Worm (Caenorhabditis elegans): Measurements from ENCODE around the gene C04E12.4.

C04E12.4 gene

ce11 chrV:3332023-3332422, 30.6 kb upstream of the C04E12.4 start, which contains the start of gene C17B7.9:
C17B7.9 (minus strand) TSS chrV:3332123.
- TF ChIP-seq tra-4 (tag; optimal IDR thresholded peaks at IDR 0.05) (no peak), B0310.2 (tag; optimal IDR thresholded peaks at IDR 0.05) (no peak), ets-7 (tag; optimal IDR thresholded peaks at IDR 0.05) (no peak), F13C5.2 (tag; optimal IDR thresholded peaks at IDR 0.05) (no peak)

- TF ChIP-seq ceh-36 (tag; optimal IDR thresholded peaks at IDR 0.05) (no peak), sea-1 (GFP tag; conservative IDR thresholded peaks at IDR 0.05) (no peak), tbx-37 (GFP tag; conservative IDR thresholded peaks at IDR 0.05) (no peak), tbx-11 (GFP tag; IDR thresholded peaks at IDR 0.05) (no peak), hmbx-1 (tag; optimal IDR thresholded peaks at IDR 0.05) (no peak), ceh-13 (GFP tag; optimal IDR thresholded peaks at IDR 0.05) (no peak), B0310.2 (tag; optimal IDR thresholded peaks at IDR 0.05) (no peak), hmg-4 (GFP tag; optimal IDR thresholded peaks at IDR 0.05) (no peak), aly-1 (tag; optimal IDR thresholded peaks at IDR 0.05) (no peak), scrt-1 (GFP tag; IDR thresholded peaks at IDR 0.05) (no peak), ets-7 (tag; optimal IDR thresholded peaks at IDR 0.05) (no peak), tra-4 (tag; optimal IDR thresholded peaks at IDR 0.05) (no peak), flt-1 (GFP tag; IDR thresholded peaks at IDR 0.05) (no peak), ama-1 (optimal IDR thresholded peaks at IDR 0.05) (no peak)
Observed at ce11 chrV:3333334-3333733, 29.2 kb upstream of the C04E12.4 start, which contains the start of gene C17B7.5. C17B7.5 (plus strand) TSS chrV:3333634.

- TF ChIP-seq flt-1 (GFP tag; IDR thresholded peaks at IDR 0.05) (no peak), ama-1 (optimal IDR thresholded peaks at IDR 0.05) (no peak), sea-1 (GFP tag; conservative IDR thresholded peaks at IDR 0.05) (no peak), ceh-13 (GFP tag; optimal IDR thresholded peaks at IDR 0.05) (no peak), scrt-1 (GFP tag; IDR thresholded peaks at IDR 0.05) (no peak), tra-4 (tag; optimal IDR thresholded peaks at IDR 0.05) (no peak), F13C5.2 (tag; optimal IDR thresholded peaks at IDR 0.05) (no peak), B0310.2 (tag; optimal IDR thresholded peaks at IDR 0.05) (no peak), hmg-4 (GFP tag; optimal IDR thresholded peaks at IDR 0.05) (no peak), ets-7 (tag; optimal IDR thresholded peaks at IDR 0.05) (no peak), hnd-1 (tag; optimal IDR thresholded peaks at IDR 0.05) (no peak), pes-1 (GFP tag; IDR thresholded peaks at IDR 0.05) (no peak), aly-1 (tag; optimal IDR thresholded peaks at IDR 0.05) (no peak), ceh-36 (tag; optimal IDR thresholded peaks at IDR 0.05) (no peak), tbx-11 (GFP tag; IDR thresholded peaks at IDR 0.05) (no peak), tbx-37 (GFP tag; conservative IDR thresholded peaks at IDR 0.05) (no peak), hmbx-1 (tag; optimal IDR thresholded peaks at IDR 0.05) (no peak)
Observed at ce11 chrV:3339009-3339408, 23.6 kb upstream of the C04E12.4 start, which contains the start of gene C17B7.4. C17B7.4 (plus strand) TSS chrV:3339309.

- no peak for TF ChIP-seq hmg-4 (GFP tag; optimal IDR thresholded peaks at IDR 0.05)
- no peak for TF ChIP-seq B0310.2 (tag; optimal IDR thresholded peaks at IDR 0.05)
- TF ChIP-seq pes-1 (GFP tag; IDR thresholded peaks at IDR 0.05), result no peak
Observed at ce11 chrV:3341906-3342305, 20.7 kb upstream of the C04E12.4 start, which contains the start of gene C17B7.10. C17B7.10 (minus strand) TSS chrV:3342006.

ce11 chrV:3342504-3342903, 20.1 kb upstream of the C04E12.4 start, which contains the start of gene C17B7.3:
C17B7.3 (plus strand) TSS chrV:3342804.
- no peak for TF ChIP-seq tbx-37 (GFP tag; conservative IDR thresholded peaks at IDR 0.05)
- TF ChIP-seq ets-7 (tag; optimal IDR thresholded peaks at IDR 0.05), result no peak
- TF ChIP-seq tra-4 (tag; optimal IDR thresholded peaks at IDR 0.05), result no peak
- TF ChIP-seq flt-1 (GFP tag; IDR thresholded peaks at IDR 0.05), result no peak
- no peak for TF ChIP-seq hmg-4 (GFP tag; optimal IDR thresholded peaks at IDR 0.05)
- no peak for TF ChIP-seq hnd-1 (tag; optimal IDR thresholded peaks at IDR 0.05)
- no peak for TF ChIP-seq hmbx-1 (tag; optimal IDR thresholded peaks at IDR 0.05)
- TF ChIP-seq ama-1 (optimal IDR thresholded peaks at IDR 0.05), result no peak
- TF ChIP-seq aly-1 (tag; optimal IDR thresholded peaks at IDR 0.05), result no peak
- TF ChIP-seq ceh-13 (GFP tag; optimal IDR thresholded peaks at IDR 0.05), result no peak
- no peak for TF ChIP-seq sea-1 (GFP tag; conservative IDR thresholded peaks at IDR 0.05)
- no peak for TF ChIP-seq F13C5.2 (tag; optimal IDR thresholded peaks at IDR 0.05)
- TF ChIP-seq tbx-11 (GFP tag; IDR thresholded peaks at IDR 0.05), result no peak

ce11 chrV:3344001-3344400, 18.6 kb upstream of the C04E12.4 start:
- no peak for TF ChIP-seq flt-1 (GFP tag; IDR thresholded peaks at IDR 0.05)
- TF ChIP-seq ama-1 (optimal IDR thresholded peaks at IDR 0.05), result no peak

- TF ChIP-seq tbx-11 (GFP tag; IDR thresholded peaks at IDR 0.05), result no peak
- TF ChIP-seq B0310.2 (tag; optimal IDR thresholded peaks at IDR 0.05), result no peak
Observed at ce11 chrV:3346434-3347019, 16.0 kb upstream of the C04E12.4 start, which contains the start of gene fbxa-65. fbxa-65 (minus strand) TSS chrV:3346484.

- TF ChIP-seq pes-1 (GFP tag; IDR thresholded peaks at IDR 0.05) (no peak), sea-1 (GFP tag; conservative IDR thresholded peaks at IDR 0.05) (no peak), tbx-11 (GFP tag; IDR thresholded peaks at IDR 0.05) (no peak), B0310.2 (tag; optimal IDR thresholded peaks at IDR 0.05) (no peak), tra-4 (tag; optimal IDR thresholded peaks at IDR 0.05) (no peak), ceh-13 (GFP tag; optimal IDR thresholded peaks at IDR 0.05) (no peak), ceh-36 (tag; optimal IDR thresholded peaks at IDR 0.05) (no peak), F13C5.2 (tag; optimal IDR thresholded peaks at IDR 0.05) (no peak), scrt-1 (GFP tag; IDR thresholded peaks at IDR 0.05) (no peak), flt-1 (GFP tag; IDR thresholded peaks at IDR 0.05) (no peak), hnd-1 (tag; optimal IDR thresholded peaks at IDR 0.05) (no peak), hmbx-1 (tag; optimal IDR thresholded peaks at IDR 0.05) (no peak), tbx-37 (GFP tag; conservative IDR thresholded peaks at IDR 0.05) (no peak)
Observed at ce11 chrV:3347486-3347885, 15.1 kb upstream of the C04E12.4 start.
